Fruit fly (Drosophila melanogaster) Kc167 (cell line): ENCODE results near the gene SLIRP2.

ENCODE experiments used
- Myc ChIP-seq: fragments of >200 bp; optimal IDR thresholded peaks from 2 replicates; lab custom pipeline; 2017; ENCODE audit warnings: missing external identifiers
- h ChIP-seq: fragments of >200 bp; optimal IDR thresholded peaks from 3 replicates; lab custom pipeline; 2018; ENCODE audit warnings: missing external identifiers
- insv ChIP-seq: fragments of >200 bp; optimal IDR thresholded peaks from 3 replicates; lab custom pipeline; 2018; ENCODE audit warnings: missing external identifiers
- psq ChIP-seq: fragments of >200 bp; optimal IDR thresholded peaks from 2 replicates; lab custom pipeline; 2017; ENCODE audit warnings: missing external identifiers
- ttk ChIP-seq: sonication (Bioruptor generic); optimal IDR thresholded peaks from 2 replicates; lab custom pipeline; 2017; ENCODE audit warnings: missing external identifiers

DNA sequence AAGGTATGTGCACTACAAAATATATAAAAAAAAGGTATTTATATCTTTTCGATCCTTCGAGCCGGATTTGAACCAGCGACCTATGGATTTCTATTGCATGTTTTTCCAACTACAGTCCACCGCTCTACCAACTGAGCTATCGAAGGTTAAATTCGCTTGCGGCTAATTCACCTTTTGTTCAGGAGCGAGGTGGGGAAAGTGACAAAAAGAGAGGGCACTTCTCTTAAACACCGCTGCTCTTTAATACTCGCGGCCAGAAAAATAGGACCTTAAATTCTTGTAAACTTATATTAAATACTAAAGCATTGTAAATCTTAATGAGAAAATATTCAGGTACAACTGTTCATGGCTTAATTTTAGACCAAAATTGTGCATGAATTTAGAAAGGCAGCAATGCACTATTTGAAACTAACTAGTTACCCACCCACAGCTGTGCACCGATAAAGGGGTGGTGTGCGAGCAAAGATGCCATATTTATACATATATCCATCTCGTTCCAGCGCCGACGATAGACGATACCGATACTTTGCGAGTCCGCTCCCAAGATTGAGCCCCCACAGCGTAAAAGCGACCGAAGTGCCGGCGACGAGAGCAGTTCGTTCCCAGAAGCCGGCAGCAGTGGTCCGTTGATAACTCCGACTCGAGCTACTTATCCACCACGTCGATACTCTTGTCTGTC lies 18.3 kb downstream of the SLIRP2 start:
- TF ChIP-seq Myc (lab: Kevin White, UChicago) (no peak), psq (lab: Kevin White, UChicago) (no peak), h (lab: Kevin White, UChicago) (no peak), ttk (lab: Kevin White, UChicago) (no peak), insv (lab: Kevin White, UChicago) (no peak)
